Fruit fly (Drosophila melanogaster): Measurements from ENCODE around the gene CG3909.

The CG3909 gene

DNA sequence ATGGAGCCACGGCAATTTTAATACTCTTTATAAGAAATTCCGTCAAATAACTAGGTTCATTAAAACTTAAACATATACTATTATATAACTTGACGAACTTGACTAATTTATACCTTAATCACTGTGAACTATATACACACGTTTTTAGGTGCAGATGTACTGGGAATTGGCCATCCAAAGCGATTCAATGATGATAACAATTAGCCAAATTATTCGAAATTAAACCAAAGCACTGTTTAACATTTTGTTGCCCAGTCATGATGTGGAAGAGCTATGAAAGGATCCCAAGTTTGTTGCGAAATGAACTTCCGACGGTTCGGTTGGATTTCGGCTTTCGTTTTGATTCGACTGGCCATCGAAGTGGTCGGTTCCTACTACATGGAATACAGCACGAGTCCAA lies 19.3 kb downstream of the CG3909 start, which contains the start of gene CG33630:
Gene CG33630, plus strand, starts transcription at position 301 of the 400 bp plus-strand sequence.
- TF ChIP-seq CG4496 (GFP tag; IDR thresholded peaks at IDR 0.05) (no peak), Pif1B (GFP tag; optimal IDR thresholded peaks at IDR 0.05) (no peak), CG10348 (GFP tag; IDR thresholded peaks at IDR 0.05) (no peak), CG15710 (tag; optimal IDR thresholded peaks at IDR 0.05) (no peak), CG32121 (GFP tag; IDR thresholded peaks at IDR 0.05) (no peak), Ets98B (GFP tag; IDR thresholded peaks at IDR 0.05) (no peak), rn (GFP tag; IDR thresholded peaks at IDR 0.05) (no peak), D1 (tag; optimal IDR thresholded peaks at IDR 0.05) (no peak), CG8159 (tag; optimal IDR thresholded peaks at IDR 0.05) (no peak), CG34367 (tag; optimal IDR thresholded peaks at IDR 0.05) (no peak), CG13204 (GFP tag; optimal IDR thresholded peaks at IDR 0.05) (no peak), CG12605 (GFP tag; IDR thresholded peaks at IDR 0.05) (no peak), CG17806 (tag; optimal IDR thresholded peaks at IDR 0.05) (no peak), EcR (GFP tag; optimal IDR thresholded peaks at IDR 0.05) (no peak), gl (tag; optimal IDR thresholded peaks at IDR 0.05) (no peak), CG8301 (tag; optimal IDR thresholded peaks at IDR 0.05) (no peak)

DNA sequence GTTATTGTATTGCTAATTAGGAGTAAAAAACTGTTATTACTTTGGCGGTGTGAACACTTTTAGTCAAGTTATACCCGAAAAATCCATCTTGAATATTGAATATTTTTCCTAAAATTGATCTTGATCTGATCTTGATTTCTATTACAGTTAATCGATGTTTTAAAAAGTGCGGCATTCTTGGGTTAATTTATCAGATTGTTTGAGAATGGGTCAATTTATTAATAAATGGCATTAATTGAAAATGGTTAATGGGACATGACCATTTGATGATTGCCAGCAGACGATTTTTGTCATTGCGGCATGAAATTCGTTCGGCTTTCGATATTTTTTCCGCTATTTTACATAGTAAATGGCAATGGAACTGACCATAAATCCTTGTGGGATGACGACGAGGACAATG lies 20.6 kb downstream of the CG3909 start, which contains the start of gene CG33631:
Gene CG33631, plus strand, starts transcription at position 301 of the 400 bp plus-strand sequence.
- no peak for TF ChIP-seq rn (GFP tag; IDR thresholded peaks at IDR 0.05)

DNA sequence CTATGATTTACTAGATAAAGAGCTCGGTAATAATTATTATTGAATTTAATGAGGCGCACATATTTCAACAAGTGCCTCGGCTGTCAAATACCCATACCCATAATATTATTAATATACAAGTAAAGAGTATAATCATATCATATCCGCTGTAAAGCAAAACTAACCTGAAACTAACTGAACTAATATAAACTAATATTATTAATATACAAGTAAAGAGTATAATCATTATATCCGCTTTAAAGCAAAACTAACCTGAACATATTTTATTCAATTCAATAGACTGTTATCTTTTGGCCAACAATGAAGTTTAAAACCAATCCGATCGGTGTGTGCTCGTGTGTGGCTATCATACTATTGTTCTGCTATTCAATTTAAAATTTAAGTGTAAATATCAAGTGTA lies 23.4 kb downstream of the CG3909 start, which contains the start of gene CG33783:
Gene CG33783, plus strand, starts transcription at position 301 of the 400 bp plus-strand sequence.
- TF ChIP-seq CG12605 (GFP tag; IDR thresholded peaks at IDR 0.05) (no peak), CG15710 (tag; optimal IDR thresholded peaks at IDR 0.05) (no peak), CG13204 (GFP tag; optimal IDR thresholded peaks at IDR 0.05) (no peak), Pif1B (GFP tag; optimal IDR thresholded peaks at IDR 0.05) (no peak), D1 (tag; optimal IDR thresholded peaks at IDR 0.05) (no peak), CG17806 (tag; optimal IDR thresholded peaks at IDR 0.05) (no peak), CG32121 (GFP tag; IDR thresholded peaks at IDR 0.05) (no peak), CG34367 (tag; optimal IDR thresholded peaks at IDR 0.05) (no peak), CG9948 (tag; optimal IDR thresholded peaks at IDR 0.05) (no peak), fd96Ca (GFP tag; IDR thresholded peaks at IDR 0.05) (no peak), CG8301 (tag; optimal IDR thresholded peaks at IDR 0.05) (no peak), gl (tag; optimal IDR thresholded peaks at IDR 0.05) (no peak)

DNA sequence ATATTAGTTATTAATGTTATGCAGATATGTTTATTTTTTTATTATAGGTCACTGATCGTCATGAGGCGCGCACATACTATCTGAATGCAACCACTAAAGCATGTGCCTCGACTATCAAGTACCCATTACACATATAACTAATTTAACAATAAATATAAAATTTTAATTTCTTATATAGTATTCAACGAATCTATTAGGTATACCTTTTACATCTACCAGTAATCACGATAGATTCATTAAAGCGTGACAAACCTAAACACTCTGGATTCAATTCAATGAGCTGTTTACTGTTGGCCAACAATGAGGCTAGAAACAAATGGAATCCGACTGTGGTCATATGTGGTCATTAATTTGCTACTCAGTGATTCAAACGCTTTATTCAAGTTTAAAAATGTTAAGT lies 24.5 kb downstream of the CG3909 start, which contains the start of gene CG33784:
Gene CG33784, plus strand, starts transcription at position 301 of the 400 bp plus-strand sequence.
- TF ChIP-seq CG13204 (GFP tag; optimal IDR thresholded peaks at IDR 0.05) (no peak), rn (GFP tag; IDR thresholded peaks at IDR 0.05) (no peak)

DNA sequence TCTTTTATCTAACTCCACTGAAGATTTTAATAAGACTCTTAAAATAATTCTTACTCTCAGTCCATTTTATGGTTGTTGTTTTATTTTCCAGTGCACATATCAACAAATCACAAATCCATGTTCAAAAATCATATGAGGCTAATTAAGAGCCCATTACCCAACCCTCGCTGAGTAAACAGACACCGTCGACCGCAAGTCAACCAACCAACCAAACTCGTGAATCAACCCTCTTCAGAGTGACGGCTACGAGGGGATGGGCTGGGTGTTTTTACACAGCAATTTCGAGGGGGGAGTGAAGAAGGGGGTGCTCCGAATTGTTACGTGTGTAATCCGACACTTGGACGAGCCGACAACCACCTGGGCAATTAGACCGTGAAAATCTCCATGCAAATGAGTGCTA lies 25.7 kb downstream of the CG3909 start:
- TF ChIP-seq CG32121 (GFP tag; IDR thresholded peaks at IDR 0.05) (no peak), CG10348 (GFP tag; IDR thresholded peaks at IDR 0.05) (no peak), CG17806 (tag; optimal IDR thresholded peaks at IDR 0.05) (no peak), CG14655 (GFP tag; optimal IDR thresholded peaks at IDR 0.05) (no peak), CG8159 (tag; optimal IDR thresholded peaks at IDR 0.05) (no peak), rn (GFP tag; IDR thresholded peaks at IDR 0.05) (no peak), gl (tag; optimal IDR thresholded peaks at IDR 0.05) (no peak), D1 (tag; optimal IDR thresholded peaks at IDR 0.05) (no peak), CG8301 (tag; optimal IDR thresholded peaks at IDR 0.05) (no peak), fd96Ca (GFP tag; IDR thresholded peaks at IDR 0.05) (no peak), CG12605 (GFP tag; IDR thresholded peaks at IDR 0.05) (no peak), CG9948 (tag; optimal IDR thresholded peaks at IDR 0.05) (no peak), CG13204 (GFP tag; optimal IDR thresholded peaks at IDR 0.05) (no peak), Snoo (tag; optimal IDR thresholded peaks at IDR 0.05) (no peak), Pif1A (GFP tag; optimal IDR thresholded peaks at IDR 0.05) (no peak), EcR (GFP tag; optimal IDR thresholded peaks at IDR 0.05) (no peak)

DNA sequence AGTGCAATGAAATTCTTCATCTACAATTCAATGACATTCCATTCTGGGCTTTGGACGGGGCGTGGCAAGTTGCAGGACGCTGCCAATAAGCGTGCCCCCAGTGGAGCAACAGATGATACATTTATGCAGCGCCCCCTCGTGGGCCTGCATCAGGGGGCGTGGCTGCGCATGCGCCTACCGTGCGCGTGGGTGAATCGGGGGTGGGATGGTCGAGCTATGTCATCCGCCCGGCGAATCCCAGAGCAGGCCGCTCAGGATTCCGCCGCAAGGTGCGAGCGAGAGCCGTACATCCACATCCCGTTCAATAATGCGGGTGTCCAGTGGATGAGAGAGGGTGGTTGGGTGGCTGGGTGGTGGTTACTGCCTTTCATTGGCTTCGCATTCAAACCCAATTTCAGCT lies 27.1 kb downstream of the CG3909 start:
- no peak for TF ChIP-seq CG14655 (GFP tag; optimal IDR thresholded peaks at IDR 0.05)

DNA sequence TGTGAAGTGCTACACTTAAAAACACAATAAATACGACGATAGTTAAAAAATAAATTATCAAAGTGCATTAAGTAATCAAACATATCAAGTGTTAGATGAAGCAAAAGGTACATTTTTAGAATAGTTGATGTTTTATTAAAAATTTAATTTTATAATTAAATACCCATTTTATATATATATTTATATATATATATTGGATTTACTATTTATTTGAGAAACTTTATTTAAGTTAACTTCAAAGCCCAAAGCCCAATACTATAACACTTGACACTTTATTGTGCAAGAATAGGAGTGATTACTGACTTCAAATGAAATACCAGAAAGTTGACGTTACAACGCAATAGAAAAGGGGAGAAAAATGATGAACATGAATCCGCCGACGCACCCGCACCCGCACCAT lies 27.7 kb downstream of the CG3909 start, which contains the start of gene nerfin-2:
Gene nerfin-2, plus strand, starts transcription at position 301 of the 400 bp plus-strand sequence.
- TF ChIP-seq CG34367 (tag; optimal IDR thresholded peaks at IDR 0.05) (no peak), gl (tag; optimal IDR thresholded peaks at IDR 0.05) (no peak), fd96Ca (GFP tag; IDR thresholded peaks at IDR 0.05) (no peak), CG8159 (tag; optimal IDR thresholded peaks at IDR 0.05) (no peak), Pif1B (GFP tag; optimal IDR thresholded peaks at IDR 0.05) (no peak), Snoo (tag; optimal IDR thresholded peaks at IDR 0.05) (no peak), CG8301 (tag; optimal IDR thresholded peaks at IDR 0.05) (no peak), CG12605 (GFP tag; IDR thresholded peaks at IDR 0.05) (no peak), D1 (tag; optimal IDR thresholded peaks at IDR 0.05) (no peak)

Data from whole organism, pupa.